Worm (Caenorhabditis elegans): ENCODE data around the gene T01H3.3.
A peak's percentile ranks its signal among the peaks of the same experiment; 100 is the strongest.

T01H3.3 gene

DNA sequence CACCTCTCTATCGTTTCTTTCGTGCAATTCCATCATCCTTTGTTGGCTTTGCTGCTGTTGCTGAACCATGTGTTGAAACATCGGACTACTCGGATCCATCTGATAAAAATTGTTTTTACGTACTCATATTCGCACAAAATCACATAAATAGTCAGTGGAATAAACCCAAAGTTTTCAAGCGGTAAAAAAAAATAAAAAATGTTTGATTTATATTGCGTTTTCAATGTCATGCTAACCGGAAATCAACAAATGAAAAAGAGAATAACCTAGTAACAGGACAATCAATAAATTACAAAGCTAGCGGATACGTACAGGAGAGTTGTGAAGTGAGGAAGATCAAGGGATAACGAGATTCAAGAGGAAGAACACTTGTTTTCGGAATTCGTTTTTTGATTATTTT lies 18.8 kb downstream of the T01H3.3 start, which contains the start of gene mdt-10:
mdt-10 (minus strand) TSS at position 101 of the 400 bp plus-strand sequence.
- no peak for TF ChIP-seq ama-1 (optimal IDR thresholded peaks at IDR 0.05)
- no peak for TF ChIP-seq lsy-12 (tag; optimal IDR thresholded peaks at IDR 0.05)
- TF ChIP-seq fkh-10 (GFP tag; optimal IDR thresholded peaks at IDR 0.05), result no peak
- no peak for TF ChIP-seq tbx-2 (tag; optimal IDR thresholded peaks at IDR 0.05)
- TF ChIP-seq nhr-67 (tag; optimal IDR thresholded peaks at IDR 0.05), result no peak
- no peak for TF ChIP-seq nhr-11 (tag; optimal IDR thresholded peaks at IDR 0.05)
- no peak for TF ChIP-seq elt-1 (tag; optimal IDR thresholded peaks at IDR 0.05)
- TF ChIP-seq skn-1 (tag; optimal IDR thresholded peaks at IDR 0.05), result no peak
- TF ChIP-seq pha-4 (tag; optimal IDR thresholded peaks at IDR 0.05), result no peak
- no peak for TF ChIP-seq unc-39 (tag; optimal IDR thresholded peaks at IDR 0.05)
- TF ChIP-seq egl-5 (tag; optimal IDR thresholded peaks at IDR 0.05), result no peak
- no peak for TF ChIP-seq nhr-23 (tag; optimal IDR thresholded peaks at IDR 0.05)
- TF ChIP-seq zag-1 (tag; optimal IDR thresholded peaks at IDR 0.05), result no peak
- TF ChIP-seq fos-1 (tag; optimal IDR thresholded peaks at IDR 0.05), result no peak
- TF ChIP-seq hmg-11 (tag; optimal IDR thresholded peaks at IDR 0.05), result no peak
- no peak for TF ChIP-seq lin-15B (tag; optimal IDR thresholded peaks at IDR 0.05)

DNA sequence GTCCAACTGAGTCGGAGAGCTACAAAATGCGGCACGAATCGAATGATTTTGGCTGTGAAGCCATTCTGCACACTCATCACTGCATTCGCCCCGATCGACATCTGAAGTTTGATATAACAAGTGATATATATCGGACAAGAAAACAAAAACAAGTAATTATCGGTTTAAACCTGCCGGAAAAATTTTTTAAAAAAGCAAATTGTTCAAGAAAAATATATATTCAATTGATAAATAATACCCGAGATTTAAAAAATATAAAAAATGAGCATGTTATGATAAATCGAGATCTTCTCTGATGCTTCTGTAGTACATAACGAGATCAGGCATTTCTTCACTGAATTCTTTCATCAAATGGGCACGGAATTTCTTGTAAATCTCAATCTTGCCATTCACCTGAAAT lies 20.0 kb downstream of the T01H3.3 start, which contains the start of gene T09A5.5:
T09A5.5 (minus strand) TSS at position 101 of the 400 bp plus-strand sequence.
- TF ChIP-seq zag-1 (tag; optimal IDR thresholded peaks at IDR 0.05) (no peak), ZK546.5 (tag; optimal IDR thresholded peaks at IDR 0.05) (no peak), elt-2 (tag; optimal IDR thresholded peaks at IDR 0.05) (no peak), unc-39 (tag; optimal IDR thresholded peaks at IDR 0.05) (no peak), nfya-1 (tag; optimal IDR thresholded peaks at IDR 0.05; ENCODE audit: insufficient read depth) (no peak), aly-2 (tag; optimal IDR thresholded peaks at IDR 0.05) (no peak), ceh-28 (tag; optimal IDR thresholded peaks at IDR 0.05) (no peak), hmg-11 (tag; optimal IDR thresholded peaks at IDR 0.05) (no peak), mdl-1 (tag; optimal IDR thresholded peaks at IDR 0.05) (no peak), sea-2 (GFP tag; optimal IDR thresholded peaks at IDR 0.05) (no peak)

DNA sequence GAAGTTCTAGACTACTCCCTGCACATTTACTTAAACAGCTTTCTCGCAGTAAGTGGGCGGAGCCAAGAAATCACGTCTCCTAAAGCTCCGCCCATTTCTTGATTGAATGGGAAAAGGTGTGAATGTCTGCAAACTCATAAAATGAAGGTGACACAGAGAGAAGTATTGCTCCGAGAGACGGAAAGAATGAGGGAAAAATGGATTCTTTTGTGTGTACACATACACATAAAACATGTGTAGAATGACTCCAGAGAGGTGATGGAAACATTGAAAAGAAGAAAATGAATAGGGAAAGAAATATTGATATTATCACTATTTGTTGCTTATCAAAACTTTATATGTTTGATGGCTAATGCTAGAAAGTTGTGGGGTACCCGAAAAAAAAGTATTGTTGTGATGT lies 22.2 kb downstream of the T01H3.3 start:
- TF ChIP-seq nhr-76 (tag; optimal IDR thresholded peaks at IDR 0.05) (no peak), pqm-1 (tag; optimal IDR thresholded peaks at IDR 0.05) (no peak), pha-4 (tag; optimal IDR thresholded peaks at IDR 0.05) (peak; percentile 62), R02D3.7 (tag; optimal IDR thresholded peaks at IDR 0.05) (no peak), lin-39 (tag; optimal IDR thresholded peaks at IDR 0.05) (no peak), egl-5 (tag; optimal IDR thresholded peaks at IDR 0.05) (peak; percentile 75), elt-2 (tag; optimal IDR thresholded peaks at IDR 0.05) (peak; percentile 50)

DNA sequence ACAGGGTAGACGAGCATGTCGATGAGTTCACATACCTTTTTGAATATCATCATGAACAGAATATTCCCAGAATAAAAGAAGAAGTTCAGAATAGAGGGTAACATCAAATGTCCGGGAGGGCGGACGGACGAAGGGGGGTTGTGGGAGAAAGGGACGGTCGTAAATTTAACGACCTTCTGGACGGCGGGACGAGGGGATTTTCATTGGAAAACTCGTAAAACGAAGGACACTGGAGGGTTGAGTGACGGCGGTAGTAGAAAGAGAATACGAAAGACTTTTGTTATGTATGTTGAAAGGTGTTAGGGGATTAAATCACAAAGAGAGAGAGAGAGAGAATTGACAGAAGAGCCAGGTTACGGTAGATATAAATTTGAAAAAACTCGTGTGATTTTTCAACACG lies 23.1 kb downstream of the T01H3.3 start:
- TF ChIP-seq egl-5 (tag; optimal IDR thresholded peaks at IDR 0.05), result peak; percentile 98
- no peak for TF ChIP-seq ceh-82 (tag; optimal IDR thresholded peaks at IDR 0.05)
- TF ChIP-seq nhr-25 (tag; optimal IDR thresholded peaks at IDR 0.05), result peak; percentile 19

DNA sequence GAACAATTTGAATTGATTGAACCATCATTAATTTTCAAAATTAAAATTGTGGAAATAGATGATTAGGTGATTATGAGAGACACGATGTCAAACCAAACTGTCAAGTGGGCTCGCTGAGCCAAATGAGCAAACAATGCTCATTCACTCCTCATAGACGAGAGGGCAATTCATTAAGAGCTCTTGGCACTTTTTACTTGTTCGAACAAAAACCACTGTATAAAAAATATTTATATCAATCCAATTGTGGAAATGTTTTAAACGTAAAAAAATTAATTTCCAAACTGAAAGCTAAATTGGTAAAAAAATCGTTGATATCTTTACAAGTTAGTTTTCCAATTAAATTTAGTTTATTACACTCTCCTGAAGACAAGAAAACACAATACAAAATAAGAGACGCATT lies 24.0 kb downstream of the T01H3.3 start, which contains the start of gene acr-7:
acr-7 (minus strand) TSS at position 101 of the 400 bp plus-strand sequence.
- no peak for TF ChIP-seq zag-1 (tag; optimal IDR thresholded peaks at IDR 0.05)

DNA sequence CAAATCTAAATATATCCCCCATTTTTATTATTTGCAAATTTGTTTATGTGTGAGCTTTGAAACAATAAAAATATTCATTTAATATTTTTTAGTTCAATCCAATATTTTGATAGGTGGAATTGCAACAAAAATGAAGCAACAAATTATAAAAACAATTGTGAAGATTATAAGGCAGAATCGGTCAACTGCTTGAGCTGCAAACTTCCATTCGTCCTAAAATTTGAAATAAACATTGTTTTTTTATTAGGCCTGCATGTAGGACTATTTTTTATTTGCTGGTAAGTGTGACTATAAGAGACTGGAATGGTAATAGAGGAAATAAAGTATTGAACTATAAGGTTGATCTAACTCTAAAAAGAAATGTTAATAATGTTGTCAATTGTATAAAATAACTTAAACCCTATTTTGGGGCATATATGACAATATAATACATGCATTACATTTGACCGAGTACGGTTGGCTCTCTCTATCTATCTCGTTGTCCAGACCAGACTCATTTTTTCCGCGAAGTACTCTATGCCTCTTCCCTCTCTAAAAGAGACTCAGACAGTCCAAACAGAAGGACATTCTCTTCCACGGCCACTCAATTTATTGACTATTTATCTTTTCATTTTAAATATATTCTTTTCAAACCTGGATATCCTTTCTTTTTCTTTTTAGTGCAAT lies 28.0 kb downstream of the T01H3.3 start, which contains the start of gene T09A5.4:
T09A5.4 (plus strand) TSS at position 616 of the 666 bp plus-strand sequence.
- TF ChIP-seq ama-1 (optimal IDR thresholded peaks at IDR 0.05) (no peak), pha-4 (tag; optimal IDR thresholded peaks at IDR 0.05) (peak; percentile 35), nfya-1 (tag; optimal IDR thresholded peaks at IDR 0.05; ENCODE audit: insufficient read depth) (peak; percentile 30)

DNA sequence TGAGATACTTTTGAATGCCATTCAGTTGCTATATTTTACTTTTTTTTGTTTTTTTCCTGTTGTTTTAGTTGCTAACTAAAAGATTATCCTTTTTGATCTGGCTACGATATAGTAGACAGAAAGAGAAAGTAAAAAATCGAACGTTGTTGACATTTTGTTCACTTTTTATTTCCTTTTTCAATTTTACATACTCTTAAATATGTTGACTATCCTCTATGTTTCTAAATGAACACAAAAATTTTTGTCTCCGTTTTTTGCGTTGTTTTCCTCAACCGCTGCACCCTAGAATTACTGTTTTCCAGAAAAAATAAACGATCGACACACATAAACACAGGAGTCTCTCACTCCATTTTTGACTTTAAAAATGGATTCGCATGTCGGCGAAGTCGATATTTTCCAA lies 31.6 kb downstream of the T01H3.3 start, which contains the start of gene klp-3:
klp-3 (plus strand) TSS at position 301 of the 400 bp plus-strand sequence.
- TF ChIP-seq egl-27 (tag; optimal IDR thresholded peaks at IDR 0.05) (no peak), nfya-1 (tag; optimal IDR thresholded peaks at IDR 0.05; ENCODE audit: insufficient read depth) (no peak), tbx-2 (tag; optimal IDR thresholded peaks at IDR 0.05) (no peak), unc-39 (tag; optimal IDR thresholded peaks at IDR 0.05) (no peak), lin-15B (tag; optimal IDR thresholded peaks at IDR 0.05) (no peak), R02D3.7 (tag; optimal IDR thresholded peaks at IDR 0.05) (no peak), pqm-1 (tag; optimal IDR thresholded peaks at IDR 0.05) (no peak), nhr-11 (tag; optimal IDR thresholded peaks at IDR 0.05) (no peak), skn-1 (tag; optimal IDR thresholded peaks at IDR 0.05) (no peak), nhr-25 (tag; optimal IDR thresholded peaks at IDR 0.05) (no peak), nhr-76 (tag; optimal IDR thresholded peaks at IDR 0.05) (no peak)

Data from whole organism, L3 larva.